Fruit fly (Drosophila melanogaster): ENCODE results near the gene Hmx.

dm6 chr3R:17596236-17596635 is 37.5 kb downstream of the Hmx start, which contains the start of gene CG7606:
- TF ChIP-seq CG32772 (GFP tag; IDR thresholded peaks at IDR 0.05) (no peak), Neu2 (GFP tag; optimal IDR thresholded peaks at IDR 0.05; ENCODE audit: borderline replicate concordance) (no peak), CG1832 (GFP tag; optimal IDR thresholded peaks at IDR 0.05) (no peak), bigmax (GFP tag; optimal IDR thresholded peaks at IDR 0.05) (no peak), Gug (GFP tag; IDR thresholded peaks at IDR 0.05) (no peak), CG31388 (GFP tag; optimal IDR thresholded peaks at IDR 0.05) (no peak)
